Fruit fly (Drosophila melanogaster) whole organism, embryonic: ENCODE data around the gene CG11600.

Experiments used
- Ada2b ChIP-seq: fragments of 200-800 bp; sonication (Bioruptor generic); IDR thresholded peaks from 2 replicates; pipeline ENCODE4 v1.3.6; 2022; ENCODE audit warnings: missing biosample characterization, missing genetic modification characterization
- B-H1 ChIP-seq: fragments of 200-800 bp; sonication (Bioruptor generic); IDR thresholded peaks from 3 replicates; pipeline ENCODE4 v1.3.6; 2022; ENCODE audit warnings: missing biosample characterization, missing genetic modification characterization
- CG10267 ChIP-seq: fragments of 200-800 bp; sonication (Bioruptor generic); optimal IDR thresholded peaks from 2 replicates; lab custom pipeline; 2018; ENCODE audit warnings: missing biosample characterization, mild to moderate bottlenecking, missing genetic modification characterization, moderate library complexity
- CG10431 ChIP-seq: fragments of 200-800 bp; sonication (Bioruptor generic); optimal IDR thresholded peaks from 3 replicates; lab custom pipeline; 2018; ENCODE audit warnings: missing biosample characterization, mild to moderate bottlenecking, missing genetic modification characterization
- CG10565 ChIP-seq: fragments of 200-800 bp; sonication (Bioruptor generic); optimal IDR thresholded peaks from 3 replicates; lab custom pipeline; 2016; ENCODE audit warnings: missing biosample characterization, mild to moderate bottlenecking, missing genetic modification characterization
- CG11085 ChIP-seq: fragments of 200-800 bp; sonication (Bioruptor generic); IDR thresholded peaks from 2 replicates; pipeline ENCODE4 v1.3.6; 2022; ENCODE audit warnings: missing biosample characterization, missing genetic modification characterization
- CG11398 ChIP-seq: fragments of 200-800 bp; sonication (Bioruptor generic); optimal IDR thresholded peaks from 2 replicates; lab custom pipeline; 2016; ENCODE audit warnings: missing biosample characterization, missing genetic modification characterization
- CG11696 ChIP-seq: fragments of 200-800 bp; sonication (Bioruptor generic); IDR thresholded peaks from 2 replicates; pipeline ENCODE4 v1.3.6; 2022; ENCODE audit warnings: missing biosample characterization, missing genetic modification characterization
- CG12071 ChIP-seq: fragments of 200-800 bp; sonication (Bioruptor generic); optimal IDR thresholded peaks from 3 replicates; lab custom pipeline; 2018; ENCODE audit warnings: missing biosample characterization, mild to moderate bottlenecking, missing genetic modification characterization
- CG15601 ChIP-seq: fragments of 200-800 bp; sonication (Bioruptor generic); optimal IDR thresholded peaks from 3 replicates; lab custom pipeline; 2019; ENCODE audit warnings: missing biosample characterization, mild to moderate bottlenecking, missing genetic modification characterization, moderate library complexity
- CG17186 ChIP-seq: fragments of 200-800 bp; sonication (Bioruptor generic); optimal IDR thresholded peaks from 3 replicates; lab custom pipeline; 2017; ENCODE audit warnings: missing biosample characterization, missing genetic modification reagents, missing genetic modification characterization
- CG18476 ChIP-seq: fragments of 200-800 bp; sonication (Bioruptor generic); optimal IDR thresholded peaks from 2 replicates; lab custom pipeline; 2016; ENCODE audit warnings: missing biosample characterization, mild to moderate bottlenecking, missing genetic modification characterization
- CG3407 ChIP-seq: fragments of 200-800 bp; sonication (Bioruptor generic); optimal IDR thresholded peaks from 2 replicates; lab custom pipeline; 2018; ENCODE audit warnings: missing biosample characterization, mild to moderate bottlenecking, missing genetic modification characterization
- CG4820 ChIP-seq: fragments of 200-800 bp; sonication (Bioruptor generic); optimal IDR thresholded peaks from 3 replicates; lab custom pipeline; 2016; ENCODE audit warnings: missing biosample characterization, missing genetic modification characterization
- CG6175 ChIP-seq: fragments of 200-800 bp; sonication (Bioruptor generic); IDR thresholded peaks from 3 replicates; pipeline ENCODE4 v1.3.6; 2022; ENCODE audit warnings: missing biosample characterization, missing genetic modification characterization
- CG9797 ChIP-seq: fragments of 200-800 bp; sonication (Bioruptor generic); optimal IDR thresholded peaks from 3 replicates; lab custom pipeline; 2018; ENCODE audit warnings: missing biosample characterization, mild to moderate bottlenecking, missing genetic modification characterization
- CG9817 ChIP-seq: fragments of 200-800 bp; sonication (Bioruptor generic); optimal IDR thresholded peaks from 2 replicates; lab custom pipeline; 2018; ENCODE audit warnings: missing biosample characterization, mild to moderate bottlenecking, missing genetic modification characterization, moderate library complexity
- CTCF ChIP-seq: fragments of 200-800 bp; sonication (Bioruptor generic); optimal IDR thresholded peaks from 2 replicates; lab custom pipeline; 2017; ENCODE audit warnings: missing biosample characterization, mild to moderate bottlenecking, missing genetic modification characterization, moderate library complexity
- Dp ChIP-seq: fragments of 200-800 bp; sonication (Bioruptor generic); optimal IDR thresholded peaks from 2 replicates; lab custom pipeline; 2018; ENCODE audit warnings: missing biosample characterization, mild to moderate bottlenecking, missing genetic modification characterization, moderate library complexity
- E2f2 ChIP-seq: fragments of 200-800 bp; sonication (Bioruptor generic); IDR thresholded peaks from 2 replicates; pipeline ENCODE4 v1.3.6; 2022; ENCODE audit warnings: missing biosample characterization, missing genetic modification characterization
- Hr78 ChIP-seq, 2 experiments: fragments of 200-800 bp in 1 of 2; fragments of >200 bp in 1 of 2; sonication (Bioruptor generic) in 1 of 2; optimal IDR thresholded peaks; 2 replicates each; lab custom pipeline; 2017 to 2019; ENCODE audit warnings: missing biosample characterization in 2 of 2, missing genetic modification characterization in 2 of 2, mild to moderate bottlenecking in 1 of 2, moderate library complexity in 1 of 2
- Kr ChIP-seq: fragments of 200-800 bp; sonication (Bioruptor generic); optimal IDR thresholded peaks from 2 replicates; lab custom pipeline; 2017; ENCODE audit warnings: missing biosample characterization, mild to moderate bottlenecking, missing genetic modification characterization
- MBD-R2 ChIP-seq: fragments of 200-800 bp; sonication (Bioruptor generic); IDR thresholded peaks from 2 replicates; pipeline ENCODE4 v1.3.6; 2022; ENCODE audit warnings: missing biosample characterization, missing genetic modification characterization
- MESR4 ChIP-seq: fragments of 200-800 bp; sonication (Bioruptor generic); optimal IDR thresholded peaks from 2 replicates; lab custom pipeline; 2018; ENCODE audit warnings: missing biosample characterization, mild to moderate bottlenecking, missing genetic modification characterization, moderate library complexity
- Med ChIP-seq: fragments of 200-800 bp; sonication (Bioruptor generic); peaks from one replicate; lab custom pipeline; 2016; ENCODE audit warnings: missing biosample characterization, missing genetic modification characterization, mild to moderate bottlenecking, inconsistent platforms, moderate library complexity
- Myb ChIP-seq: fragments of 200-800 bp; sonication (Bioruptor generic); optimal IDR thresholded peaks from 2 replicates; lab custom pipeline; 2016; ENCODE audit warnings: missing biosample characterization, missing genetic modification characterization
- NfI ChIP-seq: fragments of 200-800 bp; sonication (Bioruptor generic); optimal IDR thresholded peaks from 3 replicates; lab custom pipeline; 2018; ENCODE audit warnings: missing biosample characterization, mild to moderate bottlenecking, missing genetic modification characterization, moderate library complexity
- Oaz ChIP-seq: fragments of 200-800 bp; sonication (Bioruptor generic); IDR thresholded peaks from 2 replicates; pipeline ENCODE4 v1.3.6; 2022; ENCODE audit warnings: missing biosample characterization, missing genetic modification characterization
- chn ChIP-seq: fragments of 200-800 bp; sonication (Bioruptor generic); optimal IDR thresholded peaks from 2 replicates; lab custom pipeline; 2016; ENCODE audit warnings: missing biosample characterization, missing genetic modification characterization
- croc ChIP-seq: fragments of 200-800 bp; sonication (Bioruptor generic); conservative IDR thresholded peaks from 3 replicates; pipeline ENCODE4 v1.3.6; 2022; ENCODE audit warnings: missing biosample characterization, missing genetic modification characterization
- emc ChIP-seq: fragments of 200-800 bp; sonication (Bioruptor generic); optimal IDR thresholded peaks from 2 replicates; lab custom pipeline; 2016; ENCODE audit warnings: missing biosample characterization, missing genetic modification characterization
- exex ChIP-seq: fragments of 200-800 bp; sonication (Bioruptor generic); optimal IDR thresholded peaks from 4 replicates; lab custom pipeline; 2018; ENCODE audit warnings: missing biosample characterization, mild to moderate bottlenecking, missing genetic modification characterization, moderate library complexity
- fru ChIP-seq: fragments of >200 bp; optimal IDR thresholded peaks from 2 replicates; lab custom pipeline; 2017
- gfzf ChIP-seq: fragments of 200-800 bp; sonication (Bioruptor generic); optimal IDR thresholded peaks from 2 replicates; lab custom pipeline; 2016; ENCODE audit warnings: missing biosample characterization, mild to moderate bottlenecking, missing genetic modification characterization, moderate library complexity
- pita ChIP-seq: fragments of 200-800 bp; sonication (Bioruptor generic); optimal IDR thresholded peaks from 2 replicates; lab custom pipeline; 2017; ENCODE audit warnings: missing biosample characterization, mild to moderate bottlenecking, missing genetic modification characterization
- pzg ChIP-seq: fragments of 200-800 bp; sonication (Bioruptor generic); optimal IDR thresholded peaks from 3 replicates; lab custom pipeline; 2018; ENCODE audit warnings: missing biosample characterization, mild to moderate bottlenecking, missing genetic modification characterization, moderate library complexity
- run ChIP-seq: fragments of 200-800 bp; sonication (Bioruptor generic); optimal IDR thresholded peaks from 3 replicates; lab custom pipeline; 2018; ENCODE audit warnings: missing biosample characterization, mild to moderate bottlenecking, missing genetic modification characterization
- stwl ChIP-seq: fragments of 200-800 bp; sonication (Bioruptor generic); optimal IDR thresholded peaks from 3 replicates; lab custom pipeline; 2018; ENCODE audit warnings: missing biosample characterization, mild to moderate bottlenecking, missing genetic modification characterization, moderate library complexity
- sug ChIP-seq: fragments of 200-800 bp; optimal IDR thresholded peaks from 2 replicates; lab custom pipeline; 2019; ENCODE audit warnings: missing biosample characterization, mild to moderate bottlenecking, missing genetic modification characterization, moderate library complexity
- trem ChIP-seq: fragments of 200-800 bp; optimal IDR thresholded peaks from 3 replicates; lab custom pipeline; 2019; ENCODE audit warnings: missing biosample characterization, mild to moderate bottlenecking, missing genetic modification characterization, moderate library complexity

The CG11600 gene

DNA sequence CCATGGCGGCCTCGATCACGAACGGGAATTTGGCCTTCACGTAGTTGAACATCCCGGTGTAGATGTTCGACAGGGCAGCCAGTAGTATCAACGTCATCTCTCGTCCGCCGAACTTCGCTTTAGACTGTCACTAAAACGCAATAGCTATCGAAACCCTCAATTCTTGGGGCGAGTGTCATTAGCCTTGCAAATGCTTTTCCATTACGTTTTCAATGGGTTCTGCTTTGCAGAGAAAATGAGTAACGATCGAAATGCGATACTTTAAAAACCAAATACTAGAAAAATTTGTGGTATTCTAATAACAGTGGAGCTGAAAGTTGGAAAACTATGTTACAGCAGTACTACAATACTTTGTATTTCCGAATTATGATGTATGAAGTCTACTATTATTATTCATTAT, 39.8 kb downstream of the CG11600 start, which contains the start of gene CG43630:
TSS of gene CG43630 (minus strand) at position 101 of the 400 bp plus-strand sequence.
- TF ChIP-seq B-H1 (GFP tag; lab: Robert Waterston, UW) (no peak), Ada2b (GFP tag; lab: Robert Waterston, UW) (no peak), emc (GFP tag; lab: Kevin White, UChicago) (no peak), CG10565 (GFP tag; lab: Kevin White, UChicago) (no peak), Hr78 (GFP tag; optimal IDR thresholded peaks at IDR 0.05; lab: Kevin White, UChicago) (no peak), NfI (GFP tag; lab: Kevin White, UChicago) (no peak), CG10431 (no peak), CG17186 (no peak), E2f2 (GFP tag; lab: Robert Waterston, UW) (no peak), CTCF (GFP tag; lab: Kevin White, UChicago) (no peak), CG12071 (GFP tag; lab: Kevin White, UChicago) (no peak), CG9817 (tag; lab: Kevin White, UChicago) (no peak), Oaz (no peak), CG11696 (GFP tag; lab: Robert Waterston, UW) (no peak), CG3407 (no peak), fru (lab: Kevin White, UChicago) (no peak), CG6175 (GFP tag; lab: Robert Waterston, UW) (no peak), chn (GFP tag; lab: Kevin White, UChicago) (no peak), pita (GFP tag; lab: Kevin White, UChicago) (no peak), CG18476 (no peak)

DNA sequence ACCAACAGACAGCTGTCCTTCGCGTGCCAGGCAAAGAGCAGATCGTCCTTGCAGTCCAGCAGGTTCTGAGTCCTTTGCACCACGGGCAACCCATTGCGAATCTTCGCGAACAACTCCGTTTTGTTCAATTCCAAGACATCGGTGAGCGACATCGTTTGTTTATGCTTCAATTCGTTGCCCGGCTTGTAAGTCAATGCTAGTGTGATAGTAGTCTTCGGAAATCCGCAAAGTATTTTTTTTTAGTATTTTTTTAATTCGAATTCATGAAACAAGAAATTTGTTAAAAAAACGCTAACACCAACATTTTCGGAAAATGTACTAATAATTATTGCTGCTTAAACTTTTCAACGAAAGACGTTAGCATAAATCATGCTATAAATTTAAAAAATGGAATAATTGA, 42.5 kb downstream of the CG11600 start, which contains the start of gene mbo:
TSS of gene mbo (minus strand) at position 203 of the 400 bp plus-strand sequence.
- TF ChIP-seq CG15601 (tag; lab: Kevin White, UChicago) (peak; percentile 74), gfzf (GFP tag; lab: Kevin White, UChicago) (peak; percentile 76), pzg (peak; percentile 25), Med (GFP tag; lab: Kevin White, UChicago) (peak; percentile 3), exex (tag; lab: Kevin White, UChicago) (no peak), sug (tag; lab: Kevin White, UChicago) (no peak), E2f2 (GFP tag; lab: Robert Waterston, UW) (peak; percentile 35; the same call in 1 of the 2 replicates), MESR4 (GFP tag; lab: Kevin White, UChicago) (peak; percentile 38), CG4820 (GFP tag; lab: Kevin White, UChicago) (no peak), MBD-R2 (GFP tag; lab: Robert Waterston, UW) (peak; percentile 81), stwl (tag; lab: Kevin White, UChicago) (peak; percentile 85), trem (tag; lab: Kevin White, UChicago) (peak; percentile 34), run (no peak), croc (no peak), CG11085 (GFP tag; lab: Robert Waterston, UW) (no peak), CG9797 (GFP tag; lab: Kevin White, UChicago) (peak; percentile 55), Myb (peak; percentile 13), CG10267 (tag; lab: Kevin White, UChicago) (no peak), Kr (GFP tag; lab: Kevin White, UChicago) (no peak), Dp (GFP tag; lab: Kevin White, UChicago) (peak; percentile 36), CG11398 (no peak)
